Worm (Caenorhabditis elegans): Measurements from ENCODE around the gene dod-20.

dod-20 gene

ce11 chrV:449130-449529, 26.9 kb downstream of the dod-20 start, which contains the start of gene srh-35:
TSS of gene srh-35 (minus strand) at chrV:449230.
- TF ChIP-seq R02D3.7 (tag; optimal IDR thresholded peaks at IDR 0.05) = no peak
- TF ChIP-seq egl-5 (tag; optimal IDR thresholded peaks at IDR 0.05) = no peak
- no peak for TF ChIP-seq sea-2 (GFP tag; optimal IDR thresholded peaks at IDR 0.05)
- TF ChIP-seq ceh-28 (tag; optimal IDR thresholded peaks at IDR 0.05) = no peak
- TF ChIP-seq egl-27 (tag; optimal IDR thresholded peaks at IDR 0.05) = no peak
- no peak for TF ChIP-seq elt-2 (tag; optimal IDR thresholded peaks at IDR 0.05)

- TF ChIP-seq nfya-1 (tag; optimal IDR thresholded peaks at IDR 0.05; ENCODE audit: insufficient read depth) = no peak
- no peak for TF ChIP-seq hmg-11 (tag; optimal IDR thresholded peaks at IDR 0.05)
- TF ChIP-seq lin-39 (tag; optimal IDR thresholded peaks at IDR 0.05) = no peak
- TF ChIP-seq mml-1 (tag; optimal IDR thresholded peaks at IDR 0.05) = no peak
- no peak for TF ChIP-seq daf-12 (tag; optimal IDR thresholded peaks at IDR 0.05)
- TF ChIP-seq egl-27 (tag; optimal IDR thresholded peaks at IDR 0.05) = no peak
- TF ChIP-seq ztf-11 (tag; optimal IDR thresholded peaks at IDR 0.05) = no peak
- TF ChIP-seq ama-1 (optimal IDR thresholded peaks at IDR 0.05) = no peak
- no peak for TF ChIP-seq unc-62 (GFP tag; optimal IDR thresholded peaks at IDR 0.05)
- TF ChIP-seq unc-39 (tag; optimal IDR thresholded peaks at IDR 0.05) = no peak
- TF ChIP-seq pqm-1 (tag; optimal IDR thresholded peaks at IDR 0.05) = peak; percentile 47
- TF ChIP-seq ceh-9 (tag; optimal IDR thresholded peaks at IDR 0.05) = no peak
- no peak for TF ChIP-seq nhr-25 (tag; optimal IDR thresholded peaks at IDR 0.05)
- no peak for TF ChIP-seq fkh-10 (GFP tag; optimal IDR thresholded peaks at IDR 0.05)
- no peak for TF ChIP-seq nhr-76 (tag; optimal IDR thresholded peaks at IDR 0.05)
- TF ChIP-seq elt-2 (tag; optimal IDR thresholded peaks at IDR 0.05) = peak; percentile 57
- TF ChIP-seq nhr-237 (tag; optimal IDR thresholded peaks at IDR 0.05) = no peak
These were observed 27.5 kb downstream of the dod-20 start, which contains the start of gene M02H5.8 for ce11 chrV:449685-450084. TSS of gene M02H5.8 (plus strand) at chrV:449981.

ce11 chrV:450757-451501, 28.7 kb downstream of the dod-20 start, which contains the start of gene nhr-123:
TSS of gene nhr-123 (plus strand) at chrV:451451.
- no peak for TF ChIP-seq lin-39 (tag; optimal IDR thresholded peaks at IDR 0.05)
- TF ChIP-seq elt-2 (tag; optimal IDR thresholded peaks at IDR 0.05) = peak; percentile 35
- no peak for TF ChIP-seq zag-1 (tag; optimal IDR thresholded peaks at IDR 0.05)
- no peak for TF ChIP-seq unc-39 (tag; optimal IDR thresholded peaks at IDR 0.05)
- no peak for TF ChIP-seq ztf-11 (tag; optimal IDR thresholded peaks at IDR 0.05)
- TF ChIP-seq pha-4 (tag; optimal IDR thresholded peaks at IDR 0.05) = peak; percentile 27
- TF ChIP-seq aly-2 (tag; optimal IDR thresholded peaks at IDR 0.05) = no peak

- TF ChIP-seq pha-4 (tag; optimal IDR thresholded peaks at IDR 0.05) (peak; percentile 2), ceh-28 (tag; optimal IDR thresholded peaks at IDR 0.05) (no peak), ceh-9 (tag; optimal IDR thresholded peaks at IDR 0.05) (no peak), elt-2 (tag; optimal IDR thresholded peaks at IDR 0.05) (no peak), eor-1 (tag; optimal IDR thresholded peaks at IDR 0.05) (no peak)
These were observed 31.3 kb downstream of the dod-20 start, which contains the start of gene nhr-98 for ce11 chrV:453569-453968. TSS of gene nhr-98 (plus strand) at chrV:453869.

ce11 chrV:457839-458238, 35.6 kb downstream of the dod-20 start:
- no peak for TF ChIP-seq ztf-4 (tag; optimal IDR thresholded peaks at IDR 0.05)
- TF ChIP-seq elt-2 (tag; optimal IDR thresholded peaks at IDR 0.05) = peak; percentile 15
- TF ChIP-seq pha-4 (tag; optimal IDR thresholded peaks at IDR 0.05) = peak; percentile 45

DNA sequence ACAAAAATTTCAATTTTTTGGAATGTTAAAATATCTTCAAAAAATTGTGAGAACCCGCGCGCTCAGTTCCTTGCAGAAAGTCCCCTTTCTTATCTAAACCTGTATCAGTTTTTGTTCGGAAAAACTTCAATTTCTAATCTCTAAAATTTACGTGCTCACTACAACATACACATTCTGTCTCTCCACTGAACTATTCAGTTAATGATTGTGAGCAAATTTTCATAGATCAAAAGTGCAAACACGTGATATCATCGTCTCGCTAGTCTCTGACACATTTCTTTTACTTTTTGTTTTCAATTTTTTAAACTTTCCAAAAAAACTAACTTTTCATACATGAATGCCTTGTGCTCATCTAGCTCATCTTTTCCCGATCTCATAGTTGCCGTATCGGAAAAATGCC, 37.2 kb downstream of the dod-20 start, which contains the start of gene nhr-203:
TSS of gene nhr-203 (plus strand) at position 332 of the 400 bp plus-strand sequence.
- TF ChIP-seq pha-4 (tag; optimal IDR thresholded peaks at IDR 0.05) = peak; percentile 28
- peak; percentile 91 for TF ChIP-seq elt-2 (tag; optimal IDR thresholded peaks at IDR 0.05)
- peak; percentile 97 for TF ChIP-seq pqm-1 (tag; optimal IDR thresholded peaks at IDR 0.05)
- TF ChIP-seq skn-1 (tag; optimal IDR thresholded peaks at IDR 0.05) = peak; percentile 5
- TF ChIP-seq ceh-16 (tag; optimal IDR thresholded peaks at IDR 0.05) = no peak
- TF ChIP-seq nfya-1 (tag; optimal IDR thresholded peaks at IDR 0.05; ENCODE audit: insufficient read depth) = no peak
- no peak for TF ChIP-seq ceh-82 (tag; optimal IDR thresholded peaks at IDR 0.05)
- TF ChIP-seq R02D3.7 (tag; optimal IDR thresholded peaks at IDR 0.05) = no peak
- TF ChIP-seq aly-2 (tag; optimal IDR thresholded peaks at IDR 0.05) = no peak
- no peak for TF ChIP-seq ama-1 (optimal IDR thresholded peaks at IDR 0.05)
